Worm (Caenorhabditis elegans) whole organism, midembryonic: ENCODE data around the gene F26D10.13.

Source experiments
- T22C8.4 ChIP-seq: fragments of 200-800 bp; sonication (Bioruptor generic); IDR thresholded peaks from 2 replicates; pipeline ENCODE4 v1.3.6; 2022; ENCODE audit warnings: missing genetic modification characterization, missing compliant biosample characterization
- cog-1 ChIP-seq: sonication (generic microtip); optimal IDR thresholded peaks from 2 replicates; lab custom pipeline; 2016; ENCODE audit warnings: missing genetic modification characterization, missing compliant biosample characterization
- ztf-23 ChIP-seq: fragments of 200-800 bp; sonication (Bioruptor generic); IDR thresholded peaks from 2 replicates; pipeline ENCODE4 v1.3.6; 2022; ENCODE audit warnings: missing genetic modification reagents, missing genetic modification characterization, missing compliant biosample characterization
- ztf-29 ChIP-seq: fragments of 200-800 bp; sonication (Bioruptor generic); IDR thresholded peaks from 2 replicates; pipeline ENCODE4 v1.3.6; 2022; ENCODE audit warnings: missing genetic modification reagents, missing genetic modification characterization, missing compliant biosample characterization

DNA sequence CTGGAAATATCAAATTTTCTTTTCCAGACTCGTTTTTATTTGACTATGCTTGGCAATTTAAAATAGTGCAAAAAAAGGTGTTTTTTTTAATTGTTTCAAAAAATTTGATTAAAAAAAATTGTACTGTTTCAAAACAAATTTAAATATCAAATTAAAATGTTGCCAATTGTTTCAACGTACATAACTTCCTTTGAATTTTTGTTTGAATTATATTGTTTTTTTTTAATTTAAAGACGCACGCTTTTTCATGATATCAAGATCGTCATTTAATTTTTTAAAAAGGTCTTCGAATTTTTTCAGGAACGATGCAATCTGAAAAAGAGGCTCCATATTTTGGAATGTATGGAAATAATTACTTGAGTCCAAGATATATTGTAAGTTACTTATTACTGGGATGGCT lies 41.1 kb downstream of the F26D10.13 start, which contains the start of gene Y116A8B.4:
- TF ChIP-seq cog-1, result no peak
- TF ChIP-seq T22C8.4 (GFP tag; lab: Robert Waterston, UW), result no peak
- TF ChIP-seq ztf-23, result no peak
- no peak for TF ChIP-seq ztf-29 (GFP tag; lab: Robert Waterston, UW)
